Worm (Caenorhabditis elegans) whole organism, early embryonic: ENCODE results near the gene col-101.

Source experiments
- B0310.2 ChIP-seq: sonication (generic microtip); optimal IDR thresholded peaks from 2 replicates; lab custom pipeline; 2016; ENCODE audit warnings: mild to moderate bottlenecking, missing genetic modification characterization, missing compliant biosample characterization
- F13C5.2 ChIP-seq: sonication (generic microtip); optimal IDR thresholded peaks from 2 replicates; lab custom pipeline; 2017; ENCODE audit warnings: mild to moderate bottlenecking, missing genetic modification characterization, inconsistent platforms, missing compliant biosample characterization
- aly-1 ChIP-seq: sonication (generic microtip); optimal IDR thresholded peaks from 2 replicates; lab custom pipeline; 2016; ENCODE audit warnings: missing genetic modification characterization, missing compliant biosample characterization
- ama-1 ChIP-seq: fragments of 150-350 bp; optimal IDR thresholded peaks from 2 replicates; lab custom pipeline; 2014
- ceh-13 ChIP-seq: fragments of 200-800 bp; sonication (Bioruptor generic); optimal IDR thresholded peaks from 2 replicates; lab custom pipeline; 2018; ENCODE audit warnings: mild to moderate bottlenecking, missing genetic modification characterization, missing compliant biosample characterization
- ceh-36 ChIP-seq: sonication (generic microtip); optimal IDR thresholded peaks from 2 replicates; lab custom pipeline; 2016; ENCODE audit warnings: missing genetic modification characterization, inconsistent platforms, missing compliant biosample characterization
- ets-7 ChIP-seq: sonication (generic microtip); optimal IDR thresholded peaks from 2 replicates; lab custom pipeline; 2016; ENCODE audit warnings: missing genotype, missing genetic modification characterization, missing compliant biosample characterization
- flt-1 ChIP-seq: fragments of 200-800 bp; sonication (Bioruptor generic); IDR thresholded peaks from 2 replicates; pipeline ENCODE4 v1.3.6; 2022; ENCODE audit warnings: missing genetic modification characterization, missing compliant biosample characterization
- hmbx-1 ChIP-seq: sonication (generic microtip); optimal IDR thresholded peaks from 2 replicates; lab custom pipeline; 2016; ENCODE audit warnings: mild to moderate bottlenecking, missing genetic modification characterization, missing compliant biosample characterization
- hmg-4 ChIP-seq: fragments of 200-800 bp; sonication (Bioruptor generic); optimal IDR thresholded peaks from 2 replicates; lab custom pipeline; 2018; ENCODE audit warnings: mild to moderate bottlenecking, missing genetic modification characterization, missing compliant biosample characterization
- hnd-1 ChIP-seq: sonication (generic microtip); optimal IDR thresholded peaks from 2 replicates; lab custom pipeline; 2016; ENCODE audit warnings: missing genetic modification characterization, missing compliant biosample characterization
- pes-1 ChIP-seq: fragments of 200-800 bp; sonication (Bioruptor generic); IDR thresholded peaks from 2 replicates; pipeline ENCODE4 v1.3.6; 2022; ENCODE audit warnings: missing genetic modification reagents, missing genetic modification characterization, missing compliant biosample characterization
- scrt-1 ChIP-seq: fragments of 200-800 bp; sonication (Bioruptor generic); IDR thresholded peaks from 2 replicates; pipeline ENCODE4 v1.3.6; 2022; ENCODE audit warnings: missing genetic modification characterization, missing compliant biosample characterization
- sea-1 ChIP-seq: fragments of 200-800 bp; sonication (Bioruptor generic); conservative IDR thresholded peaks from 2 replicates; pipeline ENCODE4 v1.3.6; 2022; ENCODE audit warnings: missing genetic modification characterization, missing compliant biosample characterization
- tbx-11 ChIP-seq: fragments of 200-800 bp; sonication (Bioruptor generic); IDR thresholded peaks from 2 replicates; pipeline ENCODE4 v1.3.6; 2022; ENCODE audit warnings: missing genetic modification characterization, missing compliant biosample characterization
- tbx-37 ChIP-seq: fragments of 200-800 bp; sonication (Bioruptor generic); conservative IDR thresholded peaks from 2 replicates; pipeline ENCODE4 v1.3.6; 2022; ENCODE audit warnings: missing genetic modification reagents, missing genetic modification characterization, missing compliant biosample characterization
- tra-4 ChIP-seq: sonication (generic microtip); optimal IDR thresholded peaks from 2 replicates; lab custom pipeline; 2017; ENCODE audit warnings: missing genetic modification characterization, missing compliant biosample characterization

Gene col-101

DNA sequence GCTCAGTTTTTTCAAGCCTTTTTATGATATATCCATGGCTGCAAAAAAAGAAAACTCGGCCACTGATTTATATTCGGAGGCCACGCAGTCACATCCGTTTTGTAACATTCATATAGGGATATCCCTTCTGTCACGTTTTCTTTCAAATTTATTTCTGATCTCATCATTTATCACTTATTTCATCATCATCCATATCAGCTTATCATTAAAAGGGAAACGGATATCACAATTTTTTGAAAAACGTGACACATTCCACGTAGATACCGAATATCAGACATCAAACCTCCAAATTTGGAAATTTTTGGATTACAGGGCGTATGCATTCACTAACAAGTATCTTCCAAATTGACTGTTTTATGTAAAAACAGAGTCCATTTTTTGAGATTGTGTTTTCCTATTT, 24.1 kb downstream of the col-101 start:
- TF ChIP-seq sea-1 (GFP tag; lab: Robert Waterston, UW) (no peak), ceh-13 (no peak), ceh-36 (tag; lab: Kevin White, UChicago) (no peak), tra-4 (no peak), hmg-4 (GFP tag; lab: Kevin White, UChicago) (no peak), hmbx-1 (tag; lab: Kevin White, UChicago) (no peak), tbx-37 (GFP tag; lab: Robert Waterston, UW) (no peak), flt-1 (GFP tag; lab: Robert Waterston, UW) (no peak), B0310.2 (tag; lab: Kevin White, UChicago) (no peak), aly-1 (no peak), tbx-11 (GFP tag; lab: Robert Waterston, UW) (no peak), pes-1 (no peak), F13C5.2 (tag; lab: Kevin White, UChicago) (no peak), ama-1 (no peak), scrt-1 (no peak)

DNA sequence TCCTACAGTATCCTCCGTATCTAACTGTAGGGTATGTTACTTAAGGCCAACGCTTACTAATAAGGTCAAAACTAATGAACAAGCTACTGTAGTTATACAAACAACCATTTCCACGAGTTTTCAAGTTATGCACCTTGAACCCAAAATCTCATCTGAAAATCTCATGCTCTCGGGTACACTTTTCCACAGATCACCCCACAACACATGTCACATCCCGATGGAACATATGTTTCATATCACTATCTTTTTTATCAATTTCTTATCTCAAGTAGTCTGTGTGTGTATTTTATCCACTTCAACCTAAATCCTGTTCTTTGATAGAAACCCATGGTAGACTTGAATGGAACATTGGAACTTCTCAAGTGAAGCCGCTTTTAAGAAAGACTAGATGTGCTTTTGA, 26.5 kb downstream of the col-101 start:
- TF ChIP-seq F13C5.2 (tag; lab: Kevin White, UChicago) (no peak), ceh-36 (tag; lab: Kevin White, UChicago) (no peak), hmg-4 (GFP tag; lab: Kevin White, UChicago) (no peak), tbx-11 (GFP tag; lab: Robert Waterston, UW) (no peak), sea-1 (GFP tag; lab: Robert Waterston, UW) (no peak), aly-1 (no peak), hmbx-1 (tag; lab: Kevin White, UChicago) (no peak), tbx-37 (GFP tag; lab: Robert Waterston, UW) (no peak), pes-1 (no peak), tra-4 (no peak), hnd-1 (no peak), flt-1 (GFP tag; lab: Robert Waterston, UW) (no peak), ceh-13 (no peak), ets-7 (tag; lab: Kevin White, UChicago) (no peak), B0310.2 (tag; lab: Kevin White, UChicago) (no peak), scrt-1 (no peak), ama-1 (no peak)

DNA sequence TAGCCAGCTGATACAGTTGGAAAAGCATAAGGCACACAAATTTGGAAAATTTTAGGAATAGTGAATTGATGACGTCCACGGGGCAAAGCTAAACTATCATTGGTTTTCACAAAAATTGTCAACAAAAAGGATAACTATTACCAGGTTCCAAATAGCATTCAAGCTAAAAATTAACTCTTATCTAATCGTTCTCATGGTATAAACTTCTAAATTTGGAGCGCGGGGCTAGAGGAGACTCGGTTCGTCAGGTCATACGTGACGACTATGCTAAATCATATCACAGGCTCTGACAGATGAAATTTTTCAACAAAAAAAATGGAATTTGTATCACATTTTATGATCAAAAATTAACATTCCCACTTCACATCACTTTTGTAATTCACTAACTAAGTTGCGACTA, 27.6 kb downstream of the col-101 start:
- TF ChIP-seq aly-1 (no peak), F13C5.2 (tag; lab: Kevin White, UChicago) (no peak), tbx-11 (GFP tag; lab: Robert Waterston, UW) (no peak), scrt-1 (no peak), B0310.2 (tag; lab: Kevin White, UChicago) (no peak), ama-1 (no peak), ceh-13 (no peak), sea-1 (GFP tag; lab: Robert Waterston, UW) (no peak), hmbx-1 (tag; lab: Kevin White, UChicago) (no peak), ceh-36 (tag; lab: Kevin White, UChicago) (no peak), pes-1 (no peak), tbx-37 (GFP tag; lab: Robert Waterston, UW) (no peak), hmg-4 (GFP tag; lab: Kevin White, UChicago) (no peak)

DNA sequence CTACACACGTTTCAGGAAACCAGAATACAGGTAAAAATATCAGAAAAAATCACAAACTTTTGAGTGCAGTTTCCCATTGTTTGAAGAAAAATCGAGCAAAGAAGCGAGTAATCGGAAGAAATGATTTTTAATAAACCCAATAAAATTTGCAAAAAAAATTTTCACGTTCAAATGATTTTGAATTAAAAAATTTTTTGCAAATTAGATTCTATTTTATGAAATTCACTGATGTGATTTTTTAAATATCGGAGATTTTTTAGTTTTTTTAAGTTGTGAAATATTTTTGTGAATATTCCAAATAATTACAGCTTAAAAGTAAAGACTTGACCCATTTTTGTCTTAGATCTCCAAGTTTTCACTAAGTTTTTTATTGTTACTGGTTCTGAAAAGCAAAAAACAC, 28.6 kb downstream of the col-101 start, which contains the start of gene pnp-1:
TSS of gene pnp-1 (minus strand) at position 101 of the 400 bp plus-strand sequence.
- no peak for TF ChIP-seq tbx-11 (GFP tag; lab: Robert Waterston, UW)
- no peak for TF ChIP-seq ama-1
- no peak for TF ChIP-seq tbx-37 (GFP tag; lab: Robert Waterston, UW)
- TF ChIP-seq ceh-13 = no peak
- no peak for TF ChIP-seq scrt-1
- TF ChIP-seq B0310.2 (tag; lab: Kevin White, UChicago) = no peak
- no peak for TF ChIP-seq hmg-4 (GFP tag; lab: Kevin White, UChicago)
- TF ChIP-seq aly-1 = no peak
- no peak for TF ChIP-seq flt-1 (GFP tag; lab: Robert Waterston, UW)
- TF ChIP-seq ets-7 (tag; lab: Kevin White, UChicago) = no peak
- no peak for TF ChIP-seq F13C5.2 (tag; lab: Kevin White, UChicago)
- TF ChIP-seq pes-1 = no peak
- TF ChIP-seq ceh-36 (tag; lab: Kevin White, UChicago) = no peak
- no peak for TF ChIP-seq hnd-1
- no peak for TF ChIP-seq hmbx-1 (tag; lab: Kevin White, UChicago)

DNA sequence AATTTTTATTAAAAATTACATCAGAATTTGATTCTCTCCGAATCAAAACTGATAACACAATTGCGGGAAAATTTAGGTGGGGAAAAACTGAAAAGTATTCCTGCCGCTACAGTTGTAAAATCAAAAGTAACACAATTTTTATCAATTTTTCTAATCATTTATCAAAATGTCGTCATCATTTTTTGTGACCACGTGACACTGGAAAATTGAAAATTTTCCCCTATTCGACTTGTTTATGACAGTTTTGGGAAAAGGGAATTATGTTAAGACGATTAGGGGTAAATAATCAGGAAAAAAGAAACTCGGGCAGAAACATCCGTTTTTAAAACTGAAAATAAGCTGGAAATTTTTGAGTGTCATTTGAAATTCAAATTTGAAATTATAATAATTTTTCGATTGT, 30.0 kb downstream of the col-101 start:
- TF ChIP-seq ceh-13 (no peak), tbx-11 (GFP tag; lab: Robert Waterston, UW) (no peak), scrt-1 (no peak), ceh-36 (tag; lab: Kevin White, UChicago) (no peak), B0310.2 (tag; lab: Kevin White, UChicago) (no peak)

DNA sequence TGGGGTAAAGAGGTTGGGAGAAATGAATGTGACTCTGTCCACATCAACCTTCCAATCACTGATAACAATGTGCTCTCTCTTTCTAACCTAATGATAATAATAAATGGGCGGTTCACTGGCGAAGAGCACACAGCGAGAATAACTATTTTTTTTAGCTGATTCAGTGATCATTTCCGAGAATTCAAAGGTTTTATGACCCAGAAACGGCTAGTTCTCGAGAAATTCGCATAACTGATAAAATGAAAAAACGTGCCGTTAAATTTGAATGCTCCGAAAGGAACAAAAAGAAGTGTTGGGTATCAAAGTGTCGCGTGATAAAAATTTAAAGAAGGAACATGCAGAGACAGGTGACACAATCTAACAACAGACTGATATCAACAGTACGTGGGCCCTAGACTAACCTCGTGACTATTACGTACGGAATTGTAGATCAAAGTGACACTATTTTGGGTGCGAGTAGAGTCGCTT, 31.1 kb downstream of the col-101 start:
- TF ChIP-seq ama-1 (no peak), hnd-1 (no peak), pes-1 (no peak), ets-7 (tag; lab: Kevin White, UChicago) (no peak), tbx-11 (GFP tag; lab: Robert Waterston, UW) (no peak), scrt-1 (no peak), B0310.2 (tag; lab: Kevin White, UChicago) (no peak), sea-1 (GFP tag; lab: Robert Waterston, UW) (no peak), tbx-37 (GFP tag; lab: Robert Waterston, UW) (no peak), ceh-36 (tag; lab: Kevin White, UChicago) (no peak), aly-1 (no peak)

DNA sequence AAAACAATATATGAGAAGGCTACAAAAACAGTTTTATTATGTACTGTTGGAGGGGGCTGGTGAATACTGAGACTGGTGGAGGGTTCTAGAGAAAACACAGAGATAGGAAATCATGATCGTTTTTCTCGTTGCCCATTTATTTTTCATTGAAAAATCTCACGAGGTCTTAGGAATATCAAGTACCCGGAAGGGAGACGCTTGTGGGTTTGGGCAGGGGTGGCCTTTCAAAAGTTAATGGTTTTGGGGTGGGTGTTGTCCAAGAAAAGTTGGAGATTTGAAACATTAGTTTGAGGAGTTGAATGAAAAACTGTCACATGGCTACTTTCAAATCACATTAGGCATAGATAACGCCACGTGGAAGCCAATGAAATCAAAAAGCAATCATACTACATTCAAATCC, 32.1 kb downstream of the col-101 start:
- no peak for TF ChIP-seq aly-1
- TF ChIP-seq F13C5.2 (tag; lab: Kevin White, UChicago) = no peak
- no peak for TF ChIP-seq ceh-13
- TF ChIP-seq flt-1 (GFP tag; lab: Robert Waterston, UW) = no peak
- TF ChIP-seq hnd-1 = no peak
- TF ChIP-seq scrt-1 = no peak
- no peak for TF ChIP-seq ets-7 (tag; lab: Kevin White, UChicago)
- no peak for TF ChIP-seq ceh-36 (tag; lab: Kevin White, UChicago)
- no peak for TF ChIP-seq hmg-4 (GFP tag; lab: Kevin White, UChicago)
- no peak for TF ChIP-seq tra-4
